Worm (Caenorhabditis elegans) whole organism, young adult: ENCODE measurements around the gene clec-158.

Experiments
- tbp1 ChIP-seq: fragments of 200-800 bp; sonication (Bioruptor generic); optimal IDR thresholded peaks from 2 replicates; lab custom pipeline; 2018; ENCODE audit warnings: mild to moderate bottlenecking, missing genetic modification characterization, missing compliant biosample characterization
- unc-130 ChIP-seq: sonication (generic microtip); optimal IDR thresholded peaks from 2 replicates; lab custom pipeline; 2016; ENCODE audit warnings: missing genetic modification reagents, missing genetic modification characterization, missing compliant biosample characterization

ce11 chrIII:6880797-6881196, 21.4 kb upstream of the clec-158 start, which contains the start of gene K04C2.7:
- TF ChIP-seq tbp1 (GFP tag; lab: Kevin White, UChicago) (no peak), unc-130 (GFP tag; lab: Kevin White, UChicago) (no peak)
